Worm (Caenorhabditis elegans): Measurements from ENCODE around the gene T22C8.4.

T22C8.4 gene

ce11 chrII:8623396-8623795 is at the start of gene T22C8.4:
Gene T22C8.4 (minus strand): TSS chrII:8623496.
- TF ChIP-seq zfp-2 (tag; optimal IDR thresholded peaks at IDR 0.05) (no peak), nhr-102 (tag; optimal IDR thresholded peaks at IDR 0.05) (no peak), nhr-41 (GFP tag; IDR thresholded peaks at IDR 0.05) (no peak), gei-8 (GFP tag; optimal IDR thresholded peaks at IDR 0.05) (no peak), zip-2 (tag; optimal IDR thresholded peaks at IDR 0.05) (no peak), Y48G9A.11 (GFP tag; IDR thresholded peaks at IDR 0.05) (no peak), lim-7 (GFP tag; IDR thresholded peaks at IDR 0.05) (no peak), ceh-32 (tag; optimal IDR thresholded peaks at IDR 0.05; ENCODE audit: poor library complexity) (no peak), lir-3 (tag; optimal IDR thresholded peaks at IDR 0.05) (no peak), daf-19 (GFP tag; conservative IDR thresholded peaks at IDR 0.05) (no peak), F10B5.3 (tag; optimal IDR thresholded peaks at IDR 0.05) (no peak), Y75B8A.6 (GFP tag; IDR thresholded peaks at IDR 0.05) (no peak), D1046.2 (GFP tag; IDR thresholded peaks at IDR 0.05) (no peak), daf-8 (GFP tag; IDR thresholded peaks at IDR 0.05) (no peak), nhr-77 (tag; optimal IDR thresholded peaks at IDR 0.05) (no peak), unc-130 (GFP tag; optimal IDR thresholded peaks at IDR 0.05) (no peak), skn-1 (tag; optimal IDR thresholded peaks at IDR 0.05) (no peak), rbr-2 (tag; optimal IDR thresholded peaks at IDR 0.05) (no peak)

DNA sequence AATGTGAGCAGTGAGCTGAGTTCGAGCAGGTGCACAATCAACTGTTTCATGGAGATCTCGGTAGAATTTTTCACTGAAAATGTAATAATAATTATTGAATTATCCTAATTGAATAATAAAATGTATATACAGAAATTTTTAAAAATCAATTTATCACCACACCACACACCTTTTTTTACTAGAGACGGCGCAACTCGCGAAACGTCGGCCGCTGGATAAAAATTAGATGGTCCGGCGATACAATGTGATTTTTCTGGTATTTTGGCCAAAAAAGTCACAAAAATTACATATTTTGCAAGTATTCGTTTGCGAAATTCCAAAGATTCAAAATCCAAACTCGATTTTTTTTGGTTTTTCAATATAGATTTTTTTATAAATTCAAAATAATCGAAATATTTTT is 47.5 kb upstream of the T22C8.4 start:
- TF ChIP-seq lin-38 (GFP tag; IDR thresholded peaks at IDR 0.05) (peak; percentile 25; the same call in 1 of the 2 replicates), saeg-2 (GFP tag; IDR thresholded peaks at IDR 0.05) (no peak)

ce11 chrII:8668871-8669270 is 45.6 kb upstream of the T22C8.4 start:
- TF ChIP-seq Y48G9A.11 (GFP tag; IDR thresholded peaks at IDR 0.05) (no peak), mep-1 (tag; optimal IDR thresholded peaks at IDR 0.05) (no peak), saeg-2 (GFP tag; IDR thresholded peaks at IDR 0.05) (no peak), skn-1 (tag; optimal IDR thresholded peaks at IDR 0.05) (no peak), fkh-10 (GFP tag; optimal IDR thresholded peaks at IDR 0.05) (no peak), pqm-1 (tag; optimal IDR thresholded peaks at IDR 0.05) (no peak), ztf-7 (tag; optimal IDR thresholded peaks at IDR 0.05) (no peak), spr-3 (GFP tag; optimal IDR thresholded peaks at IDR 0.05) (no peak), nhr-42 (GFP tag; IDR thresholded peaks at IDR 0.05) (no peak), F10B5.3 (tag; optimal IDR thresholded peaks at IDR 0.05) (no peak), nhr-111 (GFP tag; optimal IDR thresholded peaks at IDR 0.05) (no peak), dmd-9 (GFP tag; IDR thresholded peaks at IDR 0.05) (no peak)

ce11 chrII:8664533-8664932 is 41.2 kb upstream of the T22C8.4 start, which contains the start of gene etc-1:
Gene etc-1 (plus strand): TSS chrII:8664833.
- no peak for TF ChIP-seq nhr-6 (tag; optimal IDR thresholded peaks at IDR 0.05)
- TF ChIP-seq Y48G9A.11 (GFP tag; IDR thresholded peaks at IDR 0.05), result no peak
- no peak for TF ChIP-seq F37D6.2 (tag; optimal IDR thresholded peaks at IDR 0.05)
- TF ChIP-seq Y105C5A.15 (GFP tag; IDR thresholded peaks at IDR 0.05), result no peak
- no peak for TF ChIP-seq lin-15B (tag; optimal IDR thresholded peaks at IDR 0.05)
- TF ChIP-seq F10B5.3 (tag; optimal IDR thresholded peaks at IDR 0.05), result no peak
- no peak for TF ChIP-seq zag-1 (tag; optimal IDR thresholded peaks at IDR 0.05)
- TF ChIP-seq ceh-20 (GFP tag; IDR thresholded peaks at IDR 0.05), result no peak
- TF ChIP-seq F26F4.8 (GFP tag; conservative IDR thresholded peaks at IDR 0.05), result no peak
- TF ChIP-seq dve-1 (tag; optimal IDR thresholded peaks at IDR 0.05; ENCODE audit: insufficient read depth), result no peak
- TF ChIP-seq nhr-11 (tag; optimal IDR thresholded peaks at IDR 0.05), result no peak
- TF ChIP-seq dmd-6 (GFP tag; IDR thresholded peaks at IDR 0.05), result no peak
- no peak for TF ChIP-seq hlh-30 (tag; optimal IDR thresholded peaks at IDR 0.05; ENCODE audit: insufficient read depth)
- TF ChIP-seq unc-62 (GFP tag; optimal IDR thresholded peaks at IDR 0.05 in 1 of 2), result peak in 1 of 2 experiments; percentile 34
- TF ChIP-seq unc-62 (tag; optimal IDR thresholded peaks at IDR 0.05), result no peak
- TF ChIP-seq ama-1 (optimal IDR thresholded peaks at IDR 0.05), result peak; percentile 11
- TF ChIP-seq arid-1 (GFP tag; conservative IDR thresholded peaks at IDR 0.05), result no peak

Data from whole organism, L4 larva.